Fruit fly (Drosophila melanogaster) whole organism, wandering third instar larva: Measurements from ENCODE around the gene CG34265.

Source experiments
- Abd-B ChIP-seq: fragments of >200 bp; optimal IDR thresholded peaks from 2 replicates; lab custom pipeline; 2017; ENCODE audit warnings: missing biosample characterization, missing genetic modification characterization
- CG32264 ChIP-seq: fragments of 200-800 bp; sonication (Bioruptor generic); optimal IDR thresholded peaks from 2 replicates; lab custom pipeline; 2016; ENCODE audit warnings: missing biosample characterization, missing genetic modification characterization
- CG9705 ChIP-seq: fragments of 200-800 bp; sonication (Bioruptor generic); optimal IDR thresholded peaks from 2 replicates; lab custom pipeline; 2018; ENCODE audit warnings: missing biosample characterization, mild to moderate bottlenecking, missing genetic modification characterization
- CrebA ChIP-seq: fragments of 200-800 bp; sonication (Bioruptor generic); optimal IDR thresholded peaks from 2 replicates; lab custom pipeline; 2016; ENCODE audit warnings: missing biosample characterization, mild to moderate bottlenecking, missing genetic modification characterization, borderline replicate concordance
- Dfd ChIP-seq: fragments of >200 bp; optimal IDR thresholded peaks from 2 replicates; lab custom pipeline; 2017; ENCODE audit warnings: missing biosample characterization, missing genetic modification characterization
- Dif ChIP-seq: fragments of 200-275, 200-300 bp; sonication (Bioruptor generic); optimal IDR thresholded peaks from 2 replicates; lab custom pipeline; 2018; ENCODE audit warnings: missing biosample characterization, missing genetic modification characterization; ENCODE audit not compliant: partially characterized antibody
- GATAd ChIP-seq: sonication (Bioruptor generic); optimal IDR thresholded peaks from 2 replicates; lab custom pipeline; 2016; ENCODE audit warnings: missing biosample characterization, missing genetic modification characterization
- HLH106 ChIP-seq: fragments of 200-800 bp; optimal IDR thresholded peaks from 3 replicates; lab custom pipeline; 2019; ENCODE audit warnings: missing biosample characterization, mild to moderate bottlenecking, missing genetic modification characterization, moderate library complexity
- Hnf4 ChIP-seq: fragments of 200-800 bp; sonication (Bioruptor generic); optimal IDR thresholded peaks from 2 replicates; lab custom pipeline; 2016; ENCODE audit warnings: missing biosample characterization, mild to moderate bottlenecking, missing genetic modification characterization
- Hr78 ChIP-seq: fragments of >200 bp; optimal IDR thresholded peaks from 2 replicates; lab custom pipeline; 2017; ENCODE audit warnings: missing biosample characterization, missing genetic modification characterization
- Hr83 ChIP-seq: fragments of 200-300 bp; sonication (Bioruptor generic); optimal IDR thresholded peaks from 2 replicates; lab custom pipeline; 2016; ENCODE audit warnings: missing biosample characterization, mild to moderate bottlenecking, missing genetic modification characterization, moderate library complexity; ENCODE audit not compliant: poor library complexity, severe bottlenecking
- Jra ChIP-seq: sonication (Bioruptor generic); optimal IDR thresholded peaks from 2 replicates; lab custom pipeline; 2016; ENCODE audit warnings: missing biosample characterization, missing genetic modification characterization
- Mio ChIP-seq: sonication (Bioruptor generic); optimal IDR thresholded peaks from 2 replicates; lab custom pipeline; 2016; ENCODE audit warnings: missing biosample characterization, missing genetic modification characterization
- Myc ChIP-seq: fragments of >200 bp; optimal IDR thresholded peaks from 2 replicates; lab custom pipeline; 2017
- N ChIP-seq: fragments of >200 bp; optimal IDR thresholded peaks from 2 replicates; lab custom pipeline; 2018; ENCODE audit warnings: missing biosample characterization, missing external identifiers, missing genetic modification characterization
- OdsH ChIP-seq: fragments of 200-800 bp; sonication (Bioruptor generic); optimal IDR thresholded peaks from 2 replicates; lab custom pipeline; 2016; ENCODE audit warnings: missing biosample characterization, mild to moderate bottlenecking, missing genetic modification characterization
- Rel ChIP-seq, 2 experiments: fragments of 200-800 bp; sonication (Bioruptor generic) in 1 of 2; optimal IDR thresholded peaks; 2 replicates in 1 of 2; 3 replicates in 1 of 2; lab custom pipeline; 2016 to 2019; ENCODE audit warnings: mild to moderate bottlenecking in 2 of 2, missing biosample characterization in 2 of 2, missing genetic modification characterization in 2 of 2, moderate library complexity in 1 of 2
- Sp1 ChIP-seq: fragments of 200-800 bp; sonication (Bioruptor generic); optimal IDR thresholded peaks from 3 replicates; lab custom pipeline; 2019; ENCODE audit warnings: missing biosample characterization, mild to moderate bottlenecking, missing genetic modification characterization, moderate library complexity
- Vsx2 ChIP-seq: fragments of 200-300, 225-300 bp; sonication (Bioruptor generic); optimal IDR thresholded peaks from 2 replicates; lab custom pipeline; 2018; ENCODE audit warnings: missing biosample characterization, missing genetic modification characterization; ENCODE audit not compliant: partially characterized antibody
- br ChIP-seq: fragments of 200-800 bp; sonication (Bioruptor generic); optimal IDR thresholded peaks from 2 replicates; lab custom pipeline; 2016; ENCODE audit warnings: missing biosample characterization, missing genetic modification characterization
- brk ChIP-seq: fragments of 200-800 bp; sonication (Bioruptor generic); optimal IDR thresholded peaks from 2 replicates; lab custom pipeline; 2016; ENCODE audit warnings: missing biosample characterization, mild to moderate bottlenecking, missing genetic modification characterization
- dl ChIP-seq, 2 experiments: fragments of 175-275, 200-275 bp in 1 of 2; fragments of 200-275 bp in 1 of 2; sonication (Bioruptor generic); optimal IDR thresholded peaks; lab custom pipeline; 2018; ENCODE audit warnings: mild to moderate bottlenecking in 2 of 2, missing biosample characterization in 2 of 2, missing genetic modification characterization in 2 of 2, moderate library complexity in 2 of 2; ENCODE audit not compliant: partially characterized antibody in 2 of 2, insufficient read depth in 1 of 2
- dmrt93B ChIP-seq: fragments of 200-800 bp; sonication (Bioruptor generic); optimal IDR thresholded peaks from 2 replicates; lab custom pipeline; 2018; ENCODE audit warnings: missing biosample characterization, mild to moderate bottlenecking, missing genetic modification characterization
- dsf ChIP-seq: sonication (Bioruptor generic); optimal IDR thresholded peaks from 2 replicates; lab custom pipeline; 2016; ENCODE audit warnings: missing biosample characterization, missing genetic modification characterization, borderline replicate concordance
- ey ChIP-seq: fragments of 200-800 bp; sonication (Bioruptor generic); optimal IDR thresholded peaks from 2 replicates; lab custom pipeline; 2016; ENCODE audit warnings: missing biosample characterization, missing genetic modification characterization
- foxo ChIP-seq, 2 experiments: fragments of 200-800 bp; sonication (Bioruptor generic); optimal IDR thresholded peaks; 2 replicates in 1 of 2; 3 replicates in 1 of 2; lab custom pipeline; 2016 to 2017; ENCODE audit warnings: missing biosample characterization in 2 of 2, missing genetic modification characterization in 2 of 2
- fru ChIP-seq: fragments of 200-800 bp; sonication (Bioruptor generic); optimal IDR thresholded peaks from 3 replicates; lab custom pipeline; 2016; ENCODE audit warnings: missing biosample characterization, mild to moderate bottlenecking, missing genetic modification characterization
- h ChIP-seq: fragments of 200-800 bp; sonication (Bioruptor generic); optimal IDR thresholded peaks from 3 replicates; lab custom pipeline; 2016; ENCODE audit warnings: missing biosample characterization, mild to moderate bottlenecking, missing genetic modification characterization
- jim ChIP-seq: fragments of 175-275, 200-325 bp; sonication (Bioruptor generic); optimal IDR thresholded peaks from 2 replicates; lab custom pipeline; 2016; ENCODE audit warnings: missing biosample characterization, mild to moderate bottlenecking, missing genetic modification characterization
- lola ChIP-seq: fragments of >200 bp; optimal IDR thresholded peaks from 2 replicates; lab custom pipeline; 2017; ENCODE audit warnings: missing biosample characterization, missing genetic modification characterization
- pan ChIP-seq: fragments of >200 bp; optimal IDR thresholded peaks from 2 replicates; lab custom pipeline; 2017
- psq ChIP-seq: fragments of 200-800 bp; sonication (Bioruptor generic); optimal IDR thresholded peaks from 3 replicates; lab custom pipeline; 2017; ENCODE audit warnings: missing biosample characterization, mild to moderate bottlenecking, missing genetic modification characterization, moderate library complexity
- rgr ChIP-seq: fragments of 200-800 bp; sonication (Bioruptor generic); optimal IDR thresholded peaks from 3 replicates; lab custom pipeline; 2016; ENCODE audit warnings: missing biosample characterization, mild to moderate bottlenecking, missing genetic modification characterization
- sage ChIP-seq: fragments of 200-800 bp; sonication (Bioruptor generic); optimal IDR thresholded peaks from 2 replicates; lab custom pipeline; 2016; ENCODE audit warnings: missing biosample characterization, mild to moderate bottlenecking, missing genetic modification characterization
- tai ChIP-seq: sonication (Bioruptor generic); optimal IDR thresholded peaks from 2 replicates; lab custom pipeline; 2016; ENCODE audit warnings: missing biosample characterization, missing genetic modification characterization
- usp ChIP-seq: fragments of >200 bp; optimal IDR thresholded peaks from 2 replicates; lab custom pipeline; 2017; ENCODE audit warnings: missing biosample characterization, missing genetic modification characterization
- woc ChIP-seq: sonication (Bioruptor generic); optimal IDR thresholded peaks from 2 replicates; lab custom pipeline; 2016; ENCODE audit warnings: missing biosample characterization, mild to moderate bottlenecking, missing genetic modification characterization

Gene CG34265

dm6 chr3L:3259703-3260102, 8.6 kb upstream of the CG34265 start:
- TF ChIP-seq dsf (GFP tag; lab: Kevin White, UChicago) (no peak), Mio (GFP tag; lab: Kevin White, UChicago) (no peak), Dfd (no peak), Vsx2 (GFP tag; lab: Kevin White, UChicago) (no peak), dl (GFP tag; optimal IDR thresholded peaks at IDR 0.05; lab: Kevin White, UChicago; ENCODE audit: insufficient read depth in 1 of 2, partially characterized antibody in 2 of 2) (no peak), Dif (no peak), usp (GFP tag; lab: Kevin White, UChicago) (no peak), tai (GFP tag; lab: Kevin White, UChicago) (no peak), CrebA (GFP tag; lab: Kevin White, UChicago) (no peak), Rel (GFP tag; optimal IDR thresholded peaks at IDR 0.05; lab: Kevin White, UChicago) (no peak), Rel (tag; optimal IDR thresholded peaks at IDR 0.05; lab: Kevin White, UChicago) (no peak), woc (peak; percentile 30), rgr (peak; percentile 65), Hnf4 (GFP tag; lab: Kevin White, UChicago) (peak; percentile 57), Jra (GFP tag; lab: Kevin White, UChicago) (no peak), HLH106 (tag; lab: Kevin White, UChicago) (peak; percentile 81), N (GFP tag; lab: Kevin White, UChicago) (no peak), foxo (GFP tag; optimal IDR thresholded peaks at IDR 0.05; lab: Kevin White, UChicago) (peak in 1 of 2 experiments; percentile 75), Sp1 (GFP tag; lab: Kevin White, UChicago) (peak; percentile 67), fru (GFP tag; lab: Kevin White, UChicago) (peak; percentile 56), ey (GFP tag; lab: Kevin White, UChicago) (peak; percentile 68), CG32264 (GFP tag; lab: Kevin White, UChicago) (peak; percentile 8), psq (GFP tag; lab: Kevin White, UChicago) (peak; percentile 51), br (GFP tag; lab: Kevin White, UChicago) (peak; percentile 71), lola (GFP tag; lab: Kevin White, UChicago) (no peak), sage (GFP tag; lab: Kevin White, UChicago) (peak; percentile 15), jim (GFP tag; lab: Kevin White, UChicago) (no peak), Abd-B (GFP tag; lab: Kevin White, UChicago) (no peak), CG9705 (GFP tag; lab: Kevin White, UChicago) (peak; percentile 21), GATAd (GFP tag; lab: Kevin White, UChicago) (no peak), Myc (lab: Kevin White, UChicago) (no peak), brk (no peak), Hr78 (GFP tag; lab: Kevin White, UChicago) (no peak), OdsH (GFP tag; lab: Kevin White, UChicago) (peak; percentile 67), h (peak; percentile 81), dmrt93B (peak; percentile 24), pan (lab: Kevin White, UChicago) (no peak), Hr83 (GFP tag; lab: Kevin White, UChicago) (no peak)
- TF ChIP-seq, all 38 proteins: peak for 16

- no peak for TF ChIP-seq Myc (lab: Kevin White, UChicago)
- no peak for TF ChIP-seq tai (GFP tag; lab: Kevin White, UChicago)
- TF ChIP-seq Hnf4 (GFP tag; lab: Kevin White, UChicago): no peak
- TF ChIP-seq Dif: no peak
- no peak for TF ChIP-seq CG9705 (GFP tag; lab: Kevin White, UChicago)
- no peak for TF ChIP-seq Hr83 (GFP tag; lab: Kevin White, UChicago)
- TF ChIP-seq h: no peak
- TF ChIP-seq Rel (GFP tag; optimal IDR thresholded peaks at IDR 0.05; lab: Kevin White, UChicago): no peak
- TF ChIP-seq Rel (tag; optimal IDR thresholded peaks at IDR 0.05; lab: Kevin White, UChicago): no peak
- TF ChIP-seq dl (GFP tag; optimal IDR thresholded peaks at IDR 0.05; lab: Kevin White, UChicago; ENCODE audit: insufficient read depth in 1 of 2, partially characterized antibody in 2 of 2): no peak
- no peak for TF ChIP-seq rgr
- TF ChIP-seq br (GFP tag; lab: Kevin White, UChicago): no peak
- no peak for TF ChIP-seq dsf (GFP tag; lab: Kevin White, UChicago)
- TF ChIP-seq Abd-B (GFP tag; lab: Kevin White, UChicago): no peak
These were observed 6.6 kb upstream of the CG34265 start for dm6 chr3L:3261642-3262041.
